Worm (Caenorhabditis elegans) whole organism, young adult: ENCODE measurements around the gene T07A9.12.

ENCODE experiments used
- attf-6 ChIP-seq: fragments of 200-800 bp; sonication (Bioruptor generic); IDR thresholded peaks from 2 replicates; pipeline ENCODE4 v1.3.6; 2022; ENCODE audit warnings: missing genetic modification reagents, missing genetic modification characterization, missing compliant biosample characterization
- hsf-1 ChIP-seq: fragments of 200-800 bp; sonication (Bioruptor generic); IDR thresholded peaks from 2 replicates; pipeline ENCODE4 v1.3.6; 2022; ENCODE audit warnings: missing genetic modification reagents, missing genetic modification characterization, missing compliant biosample characterization
- madf-3 ChIP-seq: fragments of 200-800 bp; sonication (Bioruptor generic); IDR thresholded peaks from 2 replicates; pipeline ENCODE4 v1.3.6; 2022; ENCODE audit warnings: missing genetic modification reagents, missing genetic modification characterization, missing compliant biosample characterization

ce11 chrIV:454816-455215, 44.1 kb downstream of the T07A9.12 start, which contains the start of the genes Y66H1A.8 and M04G7.5:
- no peak for TF ChIP-seq attf-6 (GFP tag; lab: Robert Waterston, UW)
- no peak for TF ChIP-seq hsf-1
- no peak for TF ChIP-seq madf-3
